Worm (Caenorhabditis elegans) whole organism, midembryonic: Measurements from ENCODE around the gene fbxa-202.

Experiments
- T22C8.4 ChIP-seq: fragments of 200-800 bp; sonication (Bioruptor generic); IDR thresholded peaks from 2 replicates; pipeline ENCODE4 v1.3.6; 2022; ENCODE audit warnings: missing genetic modification characterization, missing compliant biosample characterization
- cog-1 ChIP-seq: sonication (generic microtip); optimal IDR thresholded peaks from 2 replicates; lab custom pipeline; 2016; ENCODE audit warnings: missing genetic modification characterization, missing compliant biosample characterization
- flt-1 ChIP-seq: fragments of 200-800 bp; sonication (Bioruptor generic); IDR thresholded peaks from 2 replicates; pipeline ENCODE4 v1.3.6; 2022; ENCODE audit warnings: missing genetic modification characterization, missing compliant biosample characterization
- klf-2 ChIP-seq: fragments of 200-800 bp; sonication (Bioruptor generic); conservative IDR thresholded peaks from 2 replicates; pipeline ENCODE4 v1.3.6; 2022; ENCODE audit warnings: missing genetic modification reagents, missing genetic modification characterization, missing compliant biosample characterization
- med-1 ChIP-seq: sonication (generic microtip); optimal IDR thresholded peaks from 2 replicates; lab custom pipeline; 2017; ENCODE audit warnings: missing genetic modification characterization, mild to moderate bottlenecking, missing compliant biosample characterization, antibody characterized with exemption, missing genetic modification reagents; ENCODE audit not compliant: insufficient read depth
- ref-1 ChIP-seq: fragments of 200-800 bp; sonication (Bioruptor generic); conservative IDR thresholded peaks from 2 replicates; pipeline ENCODE4 v1.3.6; 2022; ENCODE audit warnings: missing genetic modification reagents, missing genetic modification characterization, missing compliant biosample characterization
- tab-1 ChIP-seq: fragments of 200-800 bp; sonication (Bioruptor generic); IDR thresholded peaks from 2 replicates; pipeline ENCODE4 v1.3.6; 2022; ENCODE audit warnings: missing genetic modification characterization, missing compliant biosample characterization
- ztf-23 ChIP-seq: fragments of 200-800 bp; sonication (Bioruptor generic); IDR thresholded peaks from 2 replicates; pipeline ENCODE4 v1.3.6; 2022; ENCODE audit warnings: missing genetic modification reagents, missing genetic modification characterization, missing compliant biosample characterization
- ztf-29 ChIP-seq: fragments of 200-800 bp; sonication (Bioruptor generic); IDR thresholded peaks from 2 replicates; pipeline ENCODE4 v1.3.6; 2022; ENCODE audit warnings: missing genetic modification reagents, missing genetic modification characterization, missing compliant biosample characterization

fbxa-202 gene

DNA sequence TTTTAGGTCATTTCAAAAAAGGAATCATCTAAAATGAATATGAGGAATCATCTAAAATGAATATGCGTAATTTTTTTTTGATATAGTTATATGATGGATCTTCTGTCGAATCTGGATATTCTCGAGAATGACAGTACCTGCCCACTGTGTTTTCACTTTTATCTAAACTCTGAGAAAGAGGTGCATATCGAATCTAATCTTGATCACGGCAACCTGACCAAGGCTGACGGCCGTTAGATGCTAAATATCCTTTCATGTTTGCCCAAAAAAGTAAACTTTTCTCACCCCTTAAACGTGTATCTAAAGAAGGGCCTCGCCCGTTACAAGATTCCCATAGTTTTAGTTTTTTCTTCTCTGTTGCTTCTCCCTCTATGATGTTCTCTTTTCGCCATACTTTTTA lies 24.6 kb upstream of the fbxa-202 start:
- no peak for TF ChIP-seq cog-1
- TF ChIP-seq med-1 (GFP tag; lab: Kevin White, UChicago) = no peak
- no peak for TF ChIP-seq ztf-29 (GFP tag; lab: Robert Waterston, UW)
- TF ChIP-seq ztf-23 (GFP tag; lab: Robert Waterston, UW) = no peak
- no peak for TF ChIP-seq T22C8.4 (GFP tag; lab: Robert Waterston, UW)

DNA sequence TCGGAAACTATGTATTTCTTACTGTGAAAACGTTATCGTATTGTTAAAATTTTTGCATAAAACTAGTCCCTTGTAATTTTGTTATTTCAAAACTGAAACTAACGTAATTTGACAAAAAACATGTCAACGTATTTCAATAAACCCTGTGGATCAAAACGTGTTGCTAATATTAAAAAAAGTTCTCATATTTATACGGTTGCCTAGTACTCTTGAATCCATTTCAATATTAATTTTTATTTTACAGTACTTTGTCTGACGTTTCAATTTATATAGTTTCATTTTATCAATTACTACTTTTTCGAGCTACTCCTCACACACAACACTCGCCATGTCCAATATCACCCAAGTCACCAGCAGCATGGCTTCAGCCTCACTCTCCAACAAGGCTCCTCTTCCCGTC lies 23.6 kb upstream of the fbxa-202 start, which contains the start of gene sago-1:
sago-1 (plus strand) TSS at position 301 of the 400 bp plus-strand sequence.
- TF ChIP-seq ref-1 (no peak), med-1 (GFP tag; lab: Kevin White, UChicago) (no peak), tab-1 (GFP tag; lab: Robert Waterston, UW) (no peak), klf-2 (GFP tag; lab: Robert Waterston, UW) (no peak), T22C8.4 (GFP tag; lab: Robert Waterston, UW) (no peak), cog-1 (no peak), ztf-23 (GFP tag; lab: Robert Waterston, UW) (no peak), ztf-29 (GFP tag; lab: Robert Waterston, UW) (no peak), flt-1 (GFP tag; lab: Robert Waterston, UW) (no peak)

DNA sequence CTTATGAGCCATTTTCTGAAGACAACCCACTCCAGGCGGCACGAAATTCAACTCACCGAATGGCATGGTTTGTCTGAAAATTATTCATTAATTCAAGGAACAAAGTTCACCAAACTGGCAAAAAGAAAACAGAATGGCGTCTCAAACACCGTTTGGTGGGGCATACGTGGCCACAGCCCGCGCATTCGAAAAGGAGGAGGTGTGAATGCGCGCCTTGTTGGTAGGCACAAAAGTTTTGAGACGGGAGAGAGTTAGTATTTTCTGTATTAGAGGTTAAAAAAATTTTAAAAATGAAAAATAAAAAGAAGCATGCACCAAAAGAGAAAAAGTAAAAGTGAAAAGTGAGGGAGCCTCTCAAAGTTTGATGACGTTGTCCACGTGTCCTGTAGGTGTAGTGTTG lies 15.1 kb upstream of the fbxa-202 start:
- TF ChIP-seq tab-1 (GFP tag; lab: Robert Waterston, UW) (no peak), ref-1 (no peak), flt-1 (GFP tag; lab: Robert Waterston, UW) (no peak), med-1 (GFP tag; lab: Kevin White, UChicago) (no peak)

DNA sequence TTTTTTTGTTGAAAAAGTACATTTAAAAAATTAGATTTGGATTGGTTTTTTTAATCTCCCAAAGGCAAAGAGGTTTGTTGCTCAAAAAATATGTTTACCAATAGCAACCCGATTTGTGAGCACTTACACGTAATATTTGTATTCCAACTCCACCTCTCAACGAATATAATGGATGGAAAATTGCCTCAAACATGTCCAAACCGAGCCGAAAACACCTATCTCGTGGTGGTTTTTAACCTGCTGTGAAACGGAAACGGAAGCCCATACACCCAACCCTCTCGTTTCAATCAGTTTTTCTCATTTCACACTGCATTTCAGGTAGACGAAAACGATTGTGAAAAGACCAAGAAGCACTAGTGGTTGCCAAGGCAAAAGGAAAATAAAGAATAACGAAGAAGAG lies 10.4 kb upstream of the fbxa-202 start, which contains the start of gene cest-24:
cest-24 (plus strand) TSS at position 301 of the 400 bp plus-strand sequence.
- TF ChIP-seq tab-1 (GFP tag; lab: Robert Waterston, UW) (no peak), ztf-29 (GFP tag; lab: Robert Waterston, UW) (no peak)

DNA sequence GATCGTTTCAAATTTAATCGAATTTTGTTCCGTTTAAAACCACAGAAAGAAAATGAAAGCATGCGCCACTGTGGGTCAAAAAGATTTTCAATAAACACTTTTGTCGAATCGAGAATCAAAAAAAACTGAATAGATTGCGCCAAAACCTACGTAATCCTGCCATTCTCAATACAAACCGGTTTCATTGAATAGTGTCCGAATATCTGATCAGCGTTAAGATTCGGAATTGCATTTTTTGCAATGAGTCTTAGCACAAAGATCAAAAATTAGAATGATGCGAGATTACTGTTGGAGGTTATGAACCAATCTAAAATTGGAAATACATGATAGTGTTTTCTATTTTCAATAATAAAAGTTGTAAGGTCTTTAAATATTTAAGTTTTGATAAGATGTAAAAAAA lies 9.2 kb upstream of the fbxa-202 start:
- TF ChIP-seq flt-1 (GFP tag; lab: Robert Waterston, UW) = no peak
- no peak for TF ChIP-seq cog-1
- TF ChIP-seq ztf-29 (GFP tag; lab: Robert Waterston, UW) = no peak
- no peak for TF ChIP-seq med-1 (GFP tag; lab: Kevin White, UChicago)
- TF ChIP-seq ztf-23 (GFP tag; lab: Robert Waterston, UW) = no peak
- no peak for TF ChIP-seq ref-1

DNA sequence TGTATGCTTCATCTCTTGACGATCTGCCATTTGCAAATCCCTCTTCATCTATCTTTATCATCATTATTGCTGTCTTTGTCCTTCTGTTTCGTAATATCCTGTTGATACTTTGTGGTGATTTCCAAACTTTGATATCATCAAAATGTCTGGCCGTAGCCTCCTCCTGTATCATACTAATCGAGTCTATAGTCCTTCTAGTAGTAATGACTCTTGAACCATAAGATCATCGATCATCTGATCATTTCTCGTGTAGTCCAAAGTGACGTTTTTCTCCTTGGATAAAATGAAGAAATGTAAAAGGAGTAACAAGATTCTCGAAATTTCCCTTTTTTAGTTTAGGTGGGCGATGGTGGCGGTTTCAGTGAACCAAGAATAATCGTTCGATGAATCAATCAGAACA lies 7.7 kb upstream of the fbxa-202 start:
- no peak for TF ChIP-seq tab-1 (GFP tag; lab: Robert Waterston, UW)
- TF ChIP-seq med-1 (GFP tag; lab: Kevin White, UChicago) = no peak
- TF ChIP-seq flt-1 (GFP tag; lab: Robert Waterston, UW) = no peak
- TF ChIP-seq klf-2 (GFP tag; lab: Robert Waterston, UW) = no peak
- TF ChIP-seq T22C8.4 (GFP tag; lab: Robert Waterston, UW) = no peak
- no peak for TF ChIP-seq ztf-29 (GFP tag; lab: Robert Waterston, UW)
- TF ChIP-seq cog-1 = no peak
- no peak for TF ChIP-seq ref-1
- TF ChIP-seq ztf-23 (GFP tag; lab: Robert Waterston, UW) = no peak

DNA sequence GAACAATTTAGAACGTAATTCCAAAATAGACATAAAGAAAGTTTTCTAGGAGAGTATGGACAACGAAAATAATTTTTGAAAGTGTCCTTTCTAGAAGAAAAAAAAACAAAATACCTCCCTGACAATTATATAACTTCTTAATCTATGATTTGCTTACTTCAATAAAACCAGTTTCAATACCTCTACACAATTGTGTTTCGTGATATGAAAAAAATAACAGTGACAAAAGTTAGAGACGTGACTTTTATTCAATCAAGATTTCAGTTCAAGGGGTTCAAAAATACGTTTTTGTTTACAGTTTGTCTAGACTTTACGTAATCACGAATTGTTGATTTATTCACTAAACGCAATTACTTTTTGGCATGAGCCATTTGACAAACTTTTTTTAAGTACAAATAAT lies 5.8 kb upstream of the fbxa-202 start:
- no peak for TF ChIP-seq ref-1

DNA sequence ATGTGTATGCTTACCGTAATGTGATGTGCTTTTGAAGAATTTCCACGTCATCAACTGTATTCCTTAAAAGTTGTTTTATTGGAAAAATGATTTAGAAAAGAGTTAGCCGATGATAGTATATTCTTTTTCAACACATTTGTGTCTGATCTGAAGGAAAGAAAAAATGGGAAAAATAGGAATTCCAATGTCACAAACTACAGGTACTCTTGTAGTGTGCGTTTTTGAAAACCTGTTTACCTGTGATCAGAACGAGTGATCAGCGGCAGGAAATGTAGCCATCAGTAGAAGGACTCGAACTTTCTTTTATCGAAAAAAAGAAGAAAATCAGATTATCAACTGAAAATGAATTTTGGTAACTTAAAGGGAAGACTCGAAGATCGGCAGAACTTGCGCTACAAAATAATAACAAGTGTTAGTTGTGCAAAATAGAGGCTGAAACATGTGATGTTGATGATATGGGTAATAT lies 5.3 kb upstream of the fbxa-202 start, which contains the start of gene T28C12.15:
T28C12.15 (minus strand) TSS at position 51 of the 466 bp plus-strand sequence.
- no peak for TF ChIP-seq ztf-23 (GFP tag; lab: Robert Waterston, UW)

DNA sequence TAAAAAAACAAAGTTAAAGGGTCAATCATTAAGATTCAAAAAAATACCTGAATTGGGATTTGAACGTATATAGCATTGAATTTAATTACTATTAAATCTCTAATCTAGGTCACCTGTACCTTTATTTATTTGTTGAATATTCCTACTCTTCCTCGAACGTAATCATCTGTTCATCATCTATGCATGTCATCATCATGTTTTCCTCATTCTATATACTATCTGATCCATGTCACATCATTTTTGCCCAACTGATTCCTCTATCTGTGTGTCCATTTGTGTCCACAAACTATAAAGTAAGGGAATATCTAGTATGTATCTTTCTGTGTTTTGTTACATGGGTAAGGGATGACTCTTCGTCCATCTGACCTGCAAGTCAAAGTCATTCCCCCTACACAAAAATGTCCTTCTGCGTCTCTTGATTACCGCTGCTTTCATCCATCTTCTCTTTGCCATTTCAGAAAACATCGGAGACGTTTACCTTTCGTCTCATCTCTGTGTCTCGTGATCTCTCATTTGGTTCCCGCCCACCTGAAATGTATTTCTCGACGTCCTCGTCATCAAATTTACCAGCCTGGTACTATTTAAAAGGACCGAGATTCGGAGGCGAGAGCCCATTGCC lies 4.2 kb upstream of the fbxa-202 start:
- TF ChIP-seq ztf-23 (GFP tag; lab: Robert Waterston, UW) (no peak), cog-1 (no peak), tab-1 (GFP tag; lab: Robert Waterston, UW) (no peak), med-1 (GFP tag; lab: Kevin White, UChicago) (no peak), ref-1 (no peak), flt-1 (GFP tag; lab: Robert Waterston, UW) (no peak), ztf-29 (GFP tag; lab: Robert Waterston, UW) (no peak), T22C8.4 (GFP tag; lab: Robert Waterston, UW) (no peak), klf-2 (GFP tag; lab: Robert Waterston, UW) (no peak)

DNA sequence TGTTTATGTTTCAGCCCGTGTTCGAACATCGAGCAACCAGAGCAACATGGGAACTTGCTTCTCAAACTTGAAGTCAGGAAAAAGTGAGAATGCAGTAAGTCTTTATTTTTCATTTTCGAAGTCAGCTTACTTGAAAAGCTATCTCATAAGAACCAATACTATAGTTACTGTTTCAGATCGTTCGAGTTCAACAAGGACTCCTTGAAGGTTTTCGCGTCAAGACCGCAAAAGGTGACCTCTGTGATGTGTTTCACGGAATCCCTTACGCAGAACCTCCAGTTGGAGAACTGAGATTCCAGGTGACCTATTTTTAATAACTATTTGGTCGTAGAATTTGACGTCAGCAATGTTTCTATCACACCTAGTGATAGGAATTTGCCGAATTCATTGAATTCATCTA lies 3.5 kb upstream of the fbxa-202 start:
- no peak for TF ChIP-seq med-1 (GFP tag; lab: Kevin White, UChicago)
- TF ChIP-seq ref-1 = no peak
- TF ChIP-seq tab-1 (GFP tag; lab: Robert Waterston, UW) = no peak
- TF ChIP-seq ztf-29 (GFP tag; lab: Robert Waterston, UW) = no peak

DNA sequence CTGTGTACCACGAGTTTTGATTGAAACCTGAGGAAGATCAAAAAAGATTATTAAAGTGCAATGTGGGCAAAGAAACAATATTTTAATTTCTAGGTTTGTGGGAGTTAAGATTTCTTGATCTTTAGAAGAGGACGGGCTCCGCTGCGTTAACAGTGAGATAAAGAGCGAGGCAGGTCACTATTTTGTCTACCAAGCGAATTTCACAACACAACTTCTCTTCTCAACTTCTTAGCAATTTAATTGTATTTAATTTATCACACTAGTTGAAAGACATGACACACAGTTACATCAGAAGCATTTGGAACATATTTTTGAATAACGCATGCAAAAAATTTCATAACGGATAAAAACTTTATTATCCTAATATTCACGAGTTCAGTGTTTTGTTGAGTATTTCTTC lies 686 bp upstream of the fbxa-202 start:
- TF ChIP-seq klf-2 (GFP tag; lab: Robert Waterston, UW) (no peak), med-1 (GFP tag; lab: Kevin White, UChicago) (no peak), ref-1 (no peak), cog-1 (no peak), flt-1 (GFP tag; lab: Robert Waterston, UW) (no peak), tab-1 (GFP tag; lab: Robert Waterston, UW) (no peak), ztf-23 (GFP tag; lab: Robert Waterston, UW) (no peak), ztf-29 (GFP tag; lab: Robert Waterston, UW) (no peak)
